Worm (Caenorhabditis elegans): Measurements from ENCODE around the gene tap-1.

Gene tap-1

DNA sequence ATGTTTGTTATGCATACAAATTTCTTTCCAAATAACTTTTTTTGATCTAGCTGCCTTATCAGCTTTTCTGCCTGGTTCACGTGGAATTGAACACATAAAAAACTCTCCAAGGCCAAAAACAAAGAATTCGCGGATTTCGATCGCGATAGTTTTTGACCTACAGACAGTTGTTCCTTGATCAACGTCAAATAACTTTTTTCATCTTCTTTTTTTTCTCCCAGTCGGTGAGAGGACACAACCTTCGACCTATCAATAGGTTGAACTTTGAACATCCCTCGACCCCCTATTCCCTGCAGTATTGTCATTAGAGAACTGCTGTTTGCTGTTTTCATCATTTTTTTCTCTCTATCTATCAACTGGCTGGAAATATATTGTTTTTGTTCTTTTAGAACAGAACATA, 25.6 kb upstream of the tap-1 start:
- TF ChIP-seq nhr-48 (tag; optimal IDR thresholded peaks at IDR 0.05) (no peak), nhr-28 (tag; optimal IDR thresholded peaks at IDR 0.05) (peak; percentile 51), unc-130 (GFP tag; optimal IDR thresholded peaks at IDR 0.05) (no peak), arid-1 (GFP tag; conservative IDR thresholded peaks at IDR 0.05) (no peak), tra-1 (GFP tag; IDR thresholded peaks at IDR 0.05) (0 out of 2 replicates have a peak, but pooled peaks have one; percentile 16), Y5F2A.4 (GFP tag; optimal IDR thresholded peaks at IDR 0.05) (no peak), daf-16 (GFP tag; optimal IDR thresholded peaks at IDR 0.05) (peak in 1 of 2 experiments; percentile 18), daf-16 (tag; optimal IDR thresholded peaks at IDR 0.05) (peak; percentile 4), F10B5.3 (tag; optimal IDR thresholded peaks at IDR 0.05) (no peak), lin-15B (tag; optimal IDR thresholded peaks at IDR 0.05) (no peak), unc-62 (GFP tag; optimal IDR thresholded peaks at IDR 0.05 in 1 of 2) (peak in 1 of 2 experiments; percentile 90), unc-62 (tag; optimal IDR thresholded peaks at IDR 0.05) (no peak), aha-1 (tag) (peak; percentile 82), nhr-25 (tag; optimal IDR thresholded peaks at IDR 0.05; ENCODE audit: borderline replicate concordance, insufficient read depth) (no peak), F26F4.8 (GFP tag; conservative IDR thresholded peaks at IDR 0.05) (no peak), F49E8.2 (tag; optimal IDR thresholded peaks at IDR 0.05; ENCODE audit: borderline replicate concordance) (no peak), dmd-6 (GFP tag; IDR thresholded peaks at IDR 0.05) (peak; percentile 36), lin-1 (GFP tag; IDR thresholded peaks at IDR 0.05) (no peak), hlh-11 (tag; optimal IDR thresholded peaks at IDR 0.05) (peak; percentile 4)

DNA sequence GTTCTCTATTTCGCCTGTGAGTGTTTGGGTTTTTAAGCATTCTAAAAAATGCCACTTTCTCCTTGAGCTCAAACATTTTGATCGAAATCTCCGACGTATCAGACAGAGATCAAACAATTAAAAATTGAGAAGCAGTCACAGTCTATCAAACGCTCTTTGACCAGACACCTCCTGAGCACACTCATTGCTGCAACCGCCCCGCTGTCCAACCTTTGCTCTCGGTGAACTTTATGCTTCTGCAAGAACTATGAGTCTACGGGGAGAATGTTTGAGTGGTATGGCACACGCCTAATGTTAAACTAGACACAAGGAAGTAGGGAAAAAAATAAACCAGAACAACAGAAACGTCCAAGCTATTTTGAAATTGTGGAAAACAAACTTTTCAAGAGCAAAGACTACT, 24.2 kb upstream of the tap-1 start:
- TF ChIP-seq hif-1 (tag; optimal IDR thresholded peaks at IDR 0.05) (no peak), unc-39 (tag; optimal IDR thresholded peaks at IDR 0.05) (no peak), egl-43 (GFP tag; IDR thresholded peaks at IDR 0.05) (0 out of 2 replicates have a peak, but pooled peaks have one; percentile 10), dve-1 (tag; optimal IDR thresholded peaks at IDR 0.05; ENCODE audit: insufficient read depth) (peak; percentile 14), nhr-25 (tag; optimal IDR thresholded peaks at IDR 0.05; ENCODE audit: borderline replicate concordance, insufficient read depth) (no peak), mes-2 (tag; optimal IDR thresholded peaks at IDR 0.05; ENCODE audit: poor library complexity, severe bottlenecking) (peak; percentile 9), dmd-6 (GFP tag; IDR thresholded peaks at IDR 0.05) (peak; percentile 52), unc-62 (GFP tag; optimal IDR thresholded peaks at IDR 0.05 in 1 of 2) (peak in 1 of 2 experiments; percentile 69), unc-62 (tag; optimal IDR thresholded peaks at IDR 0.05) (no peak)

ce11 chrX:14566047-14566446, 23.4 kb upstream of the tap-1 start:
- TF ChIP-seq nhr-11 (tag; optimal IDR thresholded peaks at IDR 0.05) (peak; percentile 17), hmg-1.1 (GFP tag; IDR thresholded peaks at IDR 0.05) (0 out of 2 replicates have a peak, but pooled peaks have one; percentile 22), egl-43 (GFP tag; IDR thresholded peaks at IDR 0.05) (no peak), daf-16 (GFP tag; optimal IDR thresholded peaks at IDR 0.05) (peak in 1 of 2 experiments; percentile 9), daf-16 (tag; optimal IDR thresholded peaks at IDR 0.05) (no peak), dmd-6 (GFP tag; IDR thresholded peaks at IDR 0.05) (peak; percentile 28; the same call in 1 of the 2 replicates), cey-2 (tag; optimal IDR thresholded peaks at IDR 0.05; ENCODE audit: borderline replicate concordance, insufficient read depth) (no peak), rbr-2 (tag; optimal IDR thresholded peaks at IDR 0.05) (no peak), aha-1 (tag) (peak; percentile 73), mxl-3 (GFP tag; optimal IDR thresholded peaks at IDR 0.05) (no peak), dmd-9 (GFP tag; IDR thresholded peaks at IDR 0.05) (0 out of 2 replicates have a peak, but pooled peaks have one; percentile 11), hlh-11 (tag; optimal IDR thresholded peaks at IDR 0.05) (peak; percentile 50), nhr-28 (tag; optimal IDR thresholded peaks at IDR 0.05) (peak; percentile 14), aly-2 (tag; optimal IDR thresholded peaks at IDR 0.05) (no peak)

- TF ChIP-seq hif-1 (tag; optimal IDR thresholded peaks at IDR 0.05) (peak in 1 of 2 experiments; percentile 76), dve-1 (tag; optimal IDR thresholded peaks at IDR 0.05; ENCODE audit: insufficient read depth) (peak; percentile 16), dpl-1 (GFP tag; optimal IDR thresholded peaks at IDR 0.05) (no peak), nhr-28 (tag; optimal IDR thresholded peaks at IDR 0.05) (peak; percentile 96), dmd-6 (GFP tag; IDR thresholded peaks at IDR 0.05) (0 out of 2 replicates have a peak, but pooled peaks have one; percentile 13), daf-16 (GFP tag; optimal IDR thresholded peaks at IDR 0.05) (no peak), daf-16 (tag; optimal IDR thresholded peaks at IDR 0.05) (peak; percentile 75)
Observed at ce11 chrX:14568258-14568763, 21.1 kb upstream of the tap-1 start.

Data from whole organism, L4 larva.